Worm (Caenorhabditis elegans): ENCODE data around the gene unc-44.

DNA sequence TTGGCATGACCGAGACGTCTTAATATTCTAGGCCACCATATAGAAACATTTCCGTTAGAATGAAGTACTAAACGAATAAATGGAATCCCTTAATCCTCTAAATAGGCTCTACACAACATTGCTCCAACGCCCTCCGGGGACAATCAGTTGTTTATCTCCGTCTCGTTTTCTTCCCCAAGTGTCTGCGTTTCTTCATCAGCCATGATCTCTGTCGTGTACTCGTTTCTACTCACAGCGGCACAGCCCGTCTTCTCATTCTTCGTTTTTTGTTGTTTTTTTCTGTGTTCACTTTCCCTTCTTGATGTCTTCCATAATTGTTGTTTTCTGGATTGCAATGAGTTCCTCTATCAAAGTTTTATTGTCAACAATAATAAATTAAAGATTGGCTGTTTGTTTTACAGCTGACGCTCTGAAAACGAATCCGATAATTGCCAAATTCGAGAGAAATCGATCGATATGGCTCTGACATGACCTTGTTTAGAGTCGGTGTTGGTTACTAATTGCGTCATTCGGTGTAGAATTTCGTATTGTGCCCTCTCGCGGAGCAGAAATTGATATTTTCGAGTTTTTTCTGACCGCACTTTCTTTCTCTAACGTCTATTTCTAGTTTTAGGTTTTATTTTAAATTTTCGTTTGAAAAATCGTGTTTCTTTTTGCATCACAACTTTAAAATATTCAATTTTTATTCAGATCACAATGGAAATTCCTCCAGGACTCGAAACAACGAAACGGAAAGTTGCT is 34.0 kb upstream of the unc-44 start, which contains the start of gene pfkb-1.2:
- TF ChIP-seq sptf-1 (tag; optimal IDR thresholded peaks at IDR 0.05) = no peak
- TF ChIP-seq ztf-11 (tag; optimal IDR thresholded peaks at IDR 0.05) = no peak
- TF ChIP-seq aly-2 (tag; optimal IDR thresholded peaks at IDR 0.05) = no peak
- TF ChIP-seq zag-1 (tag; optimal IDR thresholded peaks at IDR 0.05) = no peak
- TF ChIP-seq nhr-12 (tag; optimal IDR thresholded peaks at IDR 0.05) = no peak
- TF ChIP-seq C04F5.9 (tag; optimal IDR thresholded peaks at IDR 0.05) = no peak
- TF ChIP-seq unc-62 (GFP tag; optimal IDR thresholded peaks at IDR 0.05) = no peak
- no peak for TF ChIP-seq unc-130 (tag; optimal IDR thresholded peaks at IDR 0.05)
- TF ChIP-seq hlh-4 (tag; optimal IDR thresholded peaks at IDR 0.05) = no peak
- no peak for TF ChIP-seq lin-39 (tag; optimal IDR thresholded peaks at IDR 0.05)
- no peak for TF ChIP-seq nhr-11 (tag; optimal IDR thresholded peaks at IDR 0.05)
